Fruit fly (Drosophila melanogaster): Measurements from ENCODE around the gene nrv2.

nrv2 gene

DNA sequence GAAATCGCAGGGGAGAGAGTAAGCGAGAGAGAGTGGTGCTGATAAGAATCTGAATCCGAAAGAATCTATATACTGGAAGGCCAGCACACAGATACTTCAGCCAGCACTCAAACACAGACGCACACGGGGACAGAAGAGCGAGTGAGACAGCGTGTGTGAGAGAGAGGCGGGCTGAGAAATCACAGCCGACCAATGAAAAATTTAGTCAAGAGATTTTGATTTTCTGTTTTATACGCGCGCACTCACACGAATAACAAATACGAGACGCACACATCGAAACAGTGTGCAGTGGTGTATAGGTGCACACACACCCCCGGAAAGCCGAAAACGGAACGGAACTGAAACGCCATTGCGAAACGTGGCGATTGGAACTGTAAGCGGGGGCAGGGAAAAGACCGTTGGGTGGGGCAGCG, 35.0 kb upstream of the nrv2 start (continued):
- no peak for TF ChIP-seq Gsc (GFP tag; IDR thresholded peaks at IDR 0.05)
- TF ChIP-seq CG16863 (GFP tag; optimal IDR thresholded peaks at IDR 0.05), result no peak
- TF ChIP-seq CG12769 (tag; optimal IDR thresholded peaks at IDR 0.05), result no peak
- TF ChIP-seq NK7.1 (GFP tag; optimal IDR thresholded peaks at IDR 0.05), result no peak
- no peak for TF ChIP-seq CG17568 (GFP tag; optimal IDR thresholded peaks at IDR 0.05)
- TF ChIP-seq H2.0 (GFP tag; IDR thresholded peaks at IDR 0.05), result no peak
- no peak for TF ChIP-seq CG5245 (GFP tag; optimal IDR thresholded peaks at IDR 0.05)
- TF ChIP-seq Doc3 (GFP tag; IDR thresholded peaks at IDR 0.05; ENCODE audit: partially characterized antibody), result no peak
- TF ChIP-seq CG3065 (GFP tag; optimal IDR thresholded peaks at IDR 0.05), result no peak
- TF ChIP-seq CrebB (tag; optimal IDR thresholded peaks at IDR 0.05), result no peak
- no peak for TF ChIP-seq pita (GFP tag; optimal IDR thresholded peaks at IDR 0.05)
- no peak for TF ChIP-seq B-H2 (GFP tag; optimal IDR thresholded peaks at IDR 0.05)
- TF ChIP-seq crol (GFP tag; IDR thresholded peaks at IDR 0.05), result peak; percentile 58
- no peak for TF ChIP-seq corto (GFP tag; optimal IDR thresholded peaks at IDR 0.05)
- no peak for TF ChIP-seq crp (GFP tag; optimal IDR thresholded peaks at IDR 0.05)
- TF ChIP-seq en (GFP tag; optimal IDR thresholded peaks at IDR 0.05), result no peak
- TF ChIP-seq chif (GFP tag; optimal IDR thresholded peaks at IDR 0.05), result no peak
- no peak for TF ChIP-seq tna (GFP tag; IDR thresholded peaks at IDR 0.05; ENCODE audit: partially characterized antibody)
- TF ChIP-seq exex (tag; optimal IDR thresholded peaks at IDR 0.05), result peak; percentile 3
- TF ChIP-seq Meics (GFP tag; optimal IDR thresholded peaks at IDR 0.05), result no peak
- TF ChIP-seq Mrtf (GFP tag; IDR thresholded peaks at IDR 0.05), result no peak
- TF ChIP-seq CG14860 (GFP tag; IDR thresholded peaks at IDR 0.05; ENCODE audit: partially characterized antibody), result no peak
- TF ChIP-seq dm (GFP tag; optimal IDR thresholded peaks at IDR 0.05), result no peak
- TF ChIP-seq Abd-B (GFP tag; optimal IDR thresholded peaks at IDR 0.05), result no peak
- no peak for TF ChIP-seq grau (tag; optimal IDR thresholded peaks at IDR 0.05)
- TF ChIP-seq esg (GFP tag; conservative IDR thresholded peaks at IDR 0.05), result no peak
- TF ChIP-seq unpg (GFP tag; optimal IDR thresholded peaks at IDR 0.05), result no peak
- no peak for TF ChIP-seq CG9215 (GFP tag; IDR thresholded peaks at IDR 0.05)
- no peak for TF ChIP-seq Rfx (GFP tag; IDR thresholded peaks at IDR 0.05)
- TF ChIP-seq gsb-n (tag; optimal IDR thresholded peaks at IDR 0.05), result peak; percentile 29
- no peak for TF ChIP-seq Spps (tag; optimal IDR thresholded peaks at IDR 0.05)
- no peak for TF ChIP-seq CG12942 (GFP tag; optimal IDR thresholded peaks at IDR 0.05)
- peak; percentile 99 for TF ChIP-seq Nf-YB (GFP tag; optimal IDR thresholded peaks at IDR 0.05)
- no peak for TF ChIP-seq CG6689 (GFP tag; IDR thresholded peaks at IDR 0.05)
- TF ChIP-seq cwo (GFP tag; optimal IDR thresholded peaks at IDR 0.05), result no peak
- no peak for TF ChIP-seq tap (tag; optimal IDR thresholded peaks at IDR 0.05)
- no peak for TF ChIP-seq inv (GFP tag; IDR thresholded peaks at IDR 0.05; ENCODE audit: partially characterized antibody)
- TF ChIP-seq Dbx (GFP tag; IDR thresholded peaks at IDR 0.05), result no peak
- no peak for TF ChIP-seq CG2120 (GFP tag; optimal IDR thresholded peaks at IDR 0.05)
- no peak for TF ChIP-seq CG10654 (GFP tag; optimal IDR thresholded peaks at IDR 0.05)
- no peak for TF ChIP-seq CG6683 (GFP tag; optimal IDR thresholded peaks at IDR 0.05)
- no peak for TF ChIP-seq CG34422 (GFP tag; IDR thresholded peaks at IDR 0.05)
- no peak for TF ChIP-seq CG33213 (GFP tag; optimal IDR thresholded peaks at IDR 0.05)
- TF ChIP-seq vnd (GFP tag; IDR thresholded peaks at IDR 0.05; ENCODE audit: partially characterized antibody), result no peak
- peak; percentile 3 for TF ChIP-seq Hey (tag; optimal IDR thresholded peaks at IDR 0.05)
- TF ChIP-seq unc-4 (GFP tag; IDR thresholded peaks at IDR 0.05; ENCODE audit: partially characterized antibody), result no peak
- no peak for TF ChIP-seq CG18476 (GFP tag; optimal IDR thresholded peaks at IDR 0.05)
- TF ChIP-seq Hand (GFP tag; optimal IDR thresholded peaks at IDR 0.05), result no peak
- TF ChIP-seq CG2889 (GFP tag; IDR thresholded peaks at IDR 0.05), result no peak
- no peak for TF ChIP-seq scrt (GFP tag; optimal IDR thresholded peaks at IDR 0.05)
- no peak for TF ChIP-seq dmrt99B (tag; optimal IDR thresholded peaks at IDR 0.05)
